Worm (Caenorhabditis elegans) whole organism, mixed stage, embryonic: ENCODE data around the gene nas-18.

ENCODE experiments used
- M03D4.4 ChIP-seq: sonication (generic microtip); optimal IDR thresholded peaks from 2 replicates; lab custom pipeline; 2017; ENCODE audit warnings: mild to moderate bottlenecking, missing genetic modification characterization, missing compliant biosample characterization
- bed-3 ChIP-seq: fragments of 200-800 bp; sonication (Bioruptor generic); optimal IDR thresholded peaks from 3 replicates; lab custom pipeline; 2018; ENCODE audit warnings: mild to moderate bottlenecking, missing genetic modification characterization, moderate library complexity, missing compliant biosample characterization
- blmp-1 ChIP-seq: fragments of 150-350 bp; optimal IDR thresholded peaks from 2 replicates; lab custom pipeline; 2014; ENCODE audit warnings: missing biosample characterization, missing genetic modification characterization
- ceh-39 ChIP-seq: fragments of 150-350 bp; optimal IDR thresholded peaks from 2 replicates; lab custom pipeline; 2014; ENCODE audit warnings: missing biosample characterization, missing genetic modification characterization
- ceh-43 ChIP-seq: fragments of 200-800 bp; sonication (Bioruptor generic); optimal IDR thresholded peaks from 2 replicates; lab custom pipeline; 2018; ENCODE audit warnings: mild to moderate bottlenecking, missing genetic modification characterization, moderate library complexity, missing compliant biosample characterization
- ceh-83 ChIP-seq: fragments of 200-800 bp; sonication (Bioruptor generic); optimal IDR thresholded peaks from 2 replicates; lab custom pipeline; 2018; ENCODE audit warnings: mild to moderate bottlenecking, missing genetic modification characterization, missing compliant biosample characterization
- ces-1 ChIP-seq: fragments of 150-350 bp; optimal IDR thresholded peaks from 2 replicates; lab custom pipeline; 2014; ENCODE audit warnings: missing biosample characterization, missing genetic modification reagents, missing genetic modification characterization
- drap-1 ChIP-seq: fragments of 200-800 bp; sonication (Bioruptor generic); optimal IDR thresholded peaks from 3 replicates; lab custom pipeline; 2018; ENCODE audit warnings: mild to moderate bottlenecking, missing genetic modification characterization, missing compliant biosample characterization
- elt-1 ChIP-seq: sonication (generic microtip); optimal IDR thresholded peaks from 2 replicates; lab custom pipeline; 2017; ENCODE audit warnings: missing genetic modification characterization, mild to moderate bottlenecking, missing compliant biosample characterization, antibody characterized with exemption, moderate library complexity, borderline replicate concordance; ENCODE audit not compliant: insufficient read depth
- elt-3 ChIP-seq: fragments of 150-350 bp; optimal IDR thresholded peaks from 2 replicates; lab custom pipeline; 2014; ENCODE audit warnings: missing biosample characterization, missing genetic modification characterization
- flh-1 ChIP-seq: fragments of 200-800 bp; sonication (Bioruptor generic); optimal IDR thresholded peaks from 2 replicates; lab custom pipeline; 2018; ENCODE audit warnings: mild to moderate bottlenecking, missing genetic modification characterization, moderate library complexity, missing compliant biosample characterization
- ham-2 ChIP-seq: fragments of 200-800 bp; sonication (Bioruptor generic); optimal IDR thresholded peaks from 2 replicates; lab custom pipeline; 2018; ENCODE audit warnings: mild to moderate bottlenecking, missing genetic modification characterization, missing compliant biosample characterization
- hlh-1 ChIP-seq: fragments of 150-350 bp; optimal IDR thresholded peaks from 2 replicates; lab custom pipeline; 2014; ENCODE audit warnings: missing biosample characterization, missing genetic modification reagents, missing genetic modification characterization
- lin-13 ChIP-seq: fragments of 150-350 bp; optimal IDR thresholded peaks from 2 replicates; lab custom pipeline; 2014; ENCODE audit warnings: missing biosample characterization, missing genetic modification characterization
- lin-32 ChIP-seq: fragments of 200-800 bp; sonication (Bioruptor generic); optimal IDR thresholded peaks from 2 replicates; lab custom pipeline; 2018; ENCODE audit warnings: mild to moderate bottlenecking, missing genetic modification characterization, missing compliant biosample characterization
- lsy-2 ChIP-seq: fragments of 150-350 bp; optimal IDR thresholded peaks from 2 replicates; lab custom pipeline; 2014; ENCODE audit warnings: missing biosample characterization, missing genetic modification characterization
- mep-1 ChIP-seq: fragments of 150-350 bp; optimal IDR thresholded peaks from 2 replicates; lab custom pipeline; 2017; ENCODE audit warnings: missing biosample characterization, missing genetic modification reagents, missing genetic modification characterization, inconsistent platforms
- mls-2 ChIP-seq: sonication (generic microtip); optimal IDR thresholded peaks from 2 replicates; lab custom pipeline; 2016; ENCODE audit warnings: mild to moderate bottlenecking, missing genetic modification characterization, moderate library complexity, missing compliant biosample characterization
- nhr-12 ChIP-seq: fragments of 150-350 bp; optimal IDR thresholded peaks from 2 replicates; lab custom pipeline; 2014; ENCODE audit warnings: missing biosample characterization, missing genetic modification characterization
- nhr-2 ChIP-seq: fragments of 150-350 bp; optimal IDR thresholded peaks from 2 replicates; lab custom pipeline; 2014; ENCODE audit warnings: missing biosample characterization, missing genetic modification characterization
- nhr-237 ChIP-seq: fragments of 150-350 bp; optimal IDR thresholded peaks from 2 replicates; lab custom pipeline; 2014; ENCODE audit warnings: missing biosample characterization, missing genetic modification characterization
- nhr-28 ChIP-seq: fragments of 150-350 bp; optimal IDR thresholded peaks from 2 replicates; lab custom pipeline; 2014; ENCODE audit warnings: missing biosample characterization, missing genetic modification characterization
- nhr-76 ChIP-seq: sonication (generic microtip); optimal IDR thresholded peaks from 2 replicates; lab custom pipeline; 2017; ENCODE audit warnings: missing biosample characterization, missing genetic modification characterization
- sem-2 ChIP-seq: fragments of 200-800 bp; sonication (Bioruptor generic); optimal IDR thresholded peaks from 2 replicates; lab custom pipeline; 2018; ENCODE audit warnings: mild to moderate bottlenecking, missing genetic modification characterization, missing compliant biosample characterization
- snpc-4 ChIP-seq: fragments of 150-350 bp; optimal IDR thresholded peaks from 2 replicates; lab custom pipeline; 2014; ENCODE audit warnings: missing biosample characterization, missing genetic modification characterization
- sptf-1 ChIP-seq: sonication (generic microtip); optimal IDR thresholded peaks from 2 replicates; lab custom pipeline; 2017; ENCODE audit warnings: mild to moderate bottlenecking, missing genetic modification characterization, moderate library complexity, missing compliant biosample characterization
- tbx-8 ChIP-seq: fragments of 200-800 bp; sonication (Bioruptor generic); optimal IDR thresholded peaks from 2 replicates; lab custom pipeline; 2018; ENCODE audit warnings: mild to moderate bottlenecking, missing genetic modification characterization, moderate library complexity, missing compliant biosample characterization
- unc-120 ChIP-seq: sonication (generic microtip); optimal IDR thresholded peaks from 2 replicates; lab custom pipeline; 2017; ENCODE audit warnings: missing genetic modification characterization, missing compliant biosample characterization; ENCODE audit not compliant: poor library complexity, severe bottlenecking
- unc-39 ChIP-seq: fragments of 150-350 bp; optimal IDR thresholded peaks from 2 replicates; lab custom pipeline; 2014; ENCODE audit warnings: missing biosample characterization, missing genetic modification characterization
- unc-62 ChIP-seq: fragments of 150-350 bp; optimal IDR thresholded peaks from 2 replicates; lab custom pipeline; 2014; ENCODE audit warnings: missing biosample characterization, missing genetic modification reagents, missing genetic modification characterization
- zip-8 ChIP-seq: fragments of 150-350 bp; optimal IDR thresholded peaks from 2 replicates; lab custom pipeline; 2014; ENCODE audit warnings: missing biosample characterization, missing genetic modification characterization
- ztf-11 ChIP-seq: fragments of 150-350 bp; optimal IDR thresholded peaks from 2 replicates; lab custom pipeline; 2014; ENCODE audit warnings: missing biosample characterization, missing genetic modification characterization

nas-18 gene

ce11 chrV:11403059-11403458 lies 6.8 kb downstream of the nas-18 start:
- TF ChIP-seq lin-13 (tag; lab: Kevin White, UChicago) (no peak), nhr-76 (no peak), nhr-2 (tag; lab: Kevin White, UChicago) (no peak), lin-32 (GFP tag; lab: Kevin White, UChicago) (no peak), nhr-12 (tag; lab: Kevin White, UChicago) (no peak), sem-2 (no peak), ceh-83 (GFP tag; lab: Kevin White, UChicago) (no peak), bed-3 (no peak), hlh-1 (no peak), zip-8 (tag; lab: Kevin White, UChicago) (no peak), elt-1 (tag; lab: Kevin White, UChicago) (no peak)

ce11 chrV:11403702-11404101 lies 7.5 kb downstream of the nas-18 start:
- TF ChIP-seq sptf-1 (tag; lab: Kevin White, UChicago) (no peak), elt-3 (tag; lab: Kevin White, UChicago) (no peak), M03D4.4 (tag; lab: Kevin White, UChicago) (no peak), drap-1 (GFP tag; lab: Kevin White, UChicago) (no peak), mls-2 (no peak), hlh-1 (no peak), blmp-1 (no peak), flh-1 (GFP tag; lab: Kevin White, UChicago) (no peak), unc-39 (no peak), mep-1 (tag; lab: Kevin White, UChicago) (no peak), nhr-237 (tag; lab: Kevin White, UChicago) (no peak), lin-13 (tag; lab: Kevin White, UChicago) (no peak), snpc-4 (tag; lab: Kevin White, UChicago) (no peak), ztf-11 (tag; lab: Kevin White, UChicago) (no peak), zip-8 (tag; lab: Kevin White, UChicago) (no peak), ceh-43 (GFP tag; lab: Kevin White, UChicago) (no peak), tbx-8 (GFP tag; lab: Kevin White, UChicago) (no peak), ham-2 (GFP tag; lab: Kevin White, UChicago) (no peak)

DNA sequence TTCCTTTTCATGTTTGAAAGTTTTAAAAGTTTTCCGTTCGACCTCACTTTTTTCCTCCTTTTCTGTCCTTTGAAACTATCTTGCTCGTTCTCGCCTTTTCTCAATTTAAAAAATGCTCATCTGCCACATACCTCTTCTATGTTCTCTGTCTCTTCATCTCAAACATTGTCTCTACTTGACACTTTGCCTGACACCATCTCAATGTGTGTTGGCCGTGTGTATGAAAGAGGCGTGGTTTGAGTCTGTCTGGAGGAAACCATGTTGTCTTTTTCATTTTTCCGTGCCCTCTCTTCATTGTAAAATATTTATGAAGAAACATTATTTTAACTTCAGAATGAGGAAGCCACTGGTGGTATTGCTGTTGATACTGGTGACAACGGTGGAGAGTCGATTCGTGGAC lies 11.0 kb downstream of the nas-18 start, which contains the start of gene K03B8.6:
Gene K03B8.6, plus strand, starts transcription at position 334 of the 400 bp plus-strand sequence.
- TF ChIP-seq M03D4.4 (tag; lab: Kevin White, UChicago) (no peak), nhr-237 (tag; lab: Kevin White, UChicago) (no peak), ham-2 (GFP tag; lab: Kevin White, UChicago) (no peak), nhr-76 (no peak), lin-13 (tag; lab: Kevin White, UChicago) (no peak), blmp-1 (no peak), sptf-1 (tag; lab: Kevin White, UChicago) (no peak), bed-3 (no peak), mls-2 (no peak)

ce11 chrV:11410902-11411561 lies 14.8 kb downstream of the nas-18 start, which contains the start of the genes K03B8.8 and grl-3:
Gene K03B8.8, minus strand, starts transcription at chrV:11411002.
Gene grl-3, plus strand, starts transcription at chrV:11411511.
- TF ChIP-seq sptf-1 (tag; lab: Kevin White, UChicago) (no peak), nhr-12 (tag; lab: Kevin White, UChicago) (no peak), M03D4.4 (tag; lab: Kevin White, UChicago) (no peak), tbx-8 (GFP tag; lab: Kevin White, UChicago) (no peak), elt-1 (tag; lab: Kevin White, UChicago) (no peak)

ce11 chrV:11412125-11412524 lies 15.9 kb downstream of the nas-18 start:
- TF ChIP-seq sem-2, result no peak
- no peak for TF ChIP-seq elt-3 (tag; lab: Kevin White, UChicago)
- TF ChIP-seq mls-2, result no peak
- no peak for TF ChIP-seq lsy-2 (tag; lab: Kevin White, UChicago)
- no peak for TF ChIP-seq ham-2 (GFP tag; lab: Kevin White, UChicago)
- TF ChIP-seq sptf-1 (tag; lab: Kevin White, UChicago), result no peak
- no peak for TF ChIP-seq nhr-2 (tag; lab: Kevin White, UChicago)
- TF ChIP-seq nhr-28 (tag; lab: Kevin White, UChicago), result no peak
- no peak for TF ChIP-seq flh-1 (GFP tag; lab: Kevin White, UChicago)
- TF ChIP-seq unc-62 (GFP tag; lab: Kevin White, UChicago), result no peak
- TF ChIP-seq lin-13 (tag; lab: Kevin White, UChicago), result no peak
- TF ChIP-seq lin-32 (GFP tag; lab: Kevin White, UChicago), result no peak
- TF ChIP-seq M03D4.4 (tag; lab: Kevin White, UChicago), result no peak
- TF ChIP-seq ceh-43 (GFP tag; lab: Kevin White, UChicago), result no peak
- TF ChIP-seq ceh-39 (tag; lab: Kevin White, UChicago), result no peak
- no peak for TF ChIP-seq ces-1 (GFP tag; lab: Kevin White, UChicago)
- TF ChIP-seq nhr-237 (tag; lab: Kevin White, UChicago), result no peak
- TF ChIP-seq unc-120 (tag; lab: Kevin White, UChicago), result no peak
- no peak for TF ChIP-seq blmp-1
- TF ChIP-seq nhr-76, result no peak
